Fruit fly (Drosophila melanogaster) Kc167 (cell line): ENCODE data around the gene CG6650.

Experiments used
- Myc ChIP-seq: fragments of >200 bp; optimal IDR thresholded peaks from 2 replicates; lab custom pipeline; 2017; ENCODE audit warnings: missing external identifiers
- h ChIP-seq: fragments of >200 bp; optimal IDR thresholded peaks from 3 replicates; lab custom pipeline; 2018; ENCODE audit warnings: missing external identifiers
- psq ChIP-seq: fragments of >200 bp; optimal IDR thresholded peaks from 2 replicates; lab custom pipeline; 2017; ENCODE audit warnings: missing external identifiers

- TF ChIP-seq Myc (lab: Kevin White, UChicago) (no peak), psq (lab: Kevin White, UChicago) (no peak), h (lab: Kevin White, UChicago) (no peak)
Measured at dm6 chr3L:14059266-14059974, 28.2 kb downstream of the CG6650 start.
